Worm (Caenorhabditis elegans): ENCODE data around the gene srx-74.

DNA sequence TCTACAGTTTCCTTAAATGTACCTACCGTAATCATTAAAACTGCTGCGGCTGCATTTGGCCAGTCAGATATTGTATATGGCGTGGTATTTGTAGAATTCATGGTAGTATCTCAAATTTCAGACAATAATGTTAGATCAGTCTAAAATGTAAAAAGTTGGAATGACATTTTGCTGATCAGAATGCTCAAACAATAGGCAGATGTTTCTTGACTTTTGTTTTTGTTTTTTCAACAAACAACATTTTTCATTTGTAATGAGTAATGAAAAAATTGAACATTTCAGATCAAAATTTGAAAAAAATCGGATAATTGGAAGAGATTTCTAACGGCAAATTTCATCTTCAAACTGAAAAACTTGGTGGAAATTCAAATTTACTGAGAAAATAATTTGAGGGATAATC lies 6.3 kb upstream of the srx-74 start, which contains the start of gene srx-77:
- TF ChIP-seq him-1 (tag; optimal IDR thresholded peaks at IDR 0.05) (no peak), W03F9.2 (tag; optimal IDR thresholded peaks at IDR 0.05) (no peak), dao-5 (tag; optimal IDR thresholded peaks at IDR 0.05) (no peak)
